Fruit fly (Drosophila melanogaster): ENCODE data around the gene velo.

velo gene

DNA sequence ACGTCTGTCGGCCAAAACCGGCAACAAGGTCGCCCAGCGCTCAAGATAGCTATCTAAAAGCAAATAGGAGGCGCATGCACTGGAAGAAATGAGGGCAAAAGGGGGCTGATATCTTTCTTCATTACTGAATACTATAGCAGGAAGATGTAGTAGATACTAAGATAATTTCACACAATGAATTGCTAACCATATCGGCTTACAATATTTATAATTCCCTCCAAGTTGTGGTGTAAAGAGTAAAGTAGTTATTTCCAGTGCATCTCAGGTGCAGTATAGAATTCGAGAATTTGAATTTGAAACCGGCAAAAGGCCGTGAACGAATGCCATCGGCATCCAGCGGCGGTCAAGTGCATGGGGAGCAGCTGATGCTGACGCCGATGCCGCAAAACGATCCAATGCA, 47.0 kb upstream of the velo start (continued):
- TF ChIP-seq Sox15 (GFP tag; optimal IDR thresholded peaks at IDR 0.05) (no peak), CG1621 (tag; optimal IDR thresholded peaks at IDR 0.05) (no peak), CG8119 (GFP tag; IDR thresholded peaks at IDR 0.05) (peak; percentile 54; the same call in 2 of the 3 replicates), CG10669 (GFP tag; optimal IDR thresholded peaks at IDR 0.05) (peak; percentile 43), Hr39 (GFP tag; optimal IDR thresholded peaks at IDR 0.05) (peak; percentile 17), Hr4 (GFP tag; optimal IDR thresholded peaks at IDR 0.05) (no peak), CG7368 (GFP tag; optimal IDR thresholded peaks at IDR 0.05) (no peak), CG15336 (GFP tag; IDR thresholded peaks at IDR 0.05) (peak; percentile 62), topi (GFP tag; optimal IDR thresholded peaks at IDR 0.05) (peak; percentile 24), cyc (GFP tag; optimal IDR thresholded peaks at IDR 0.05) (peak; percentile 43), CG9139 (GFP tag; optimal IDR thresholded peaks at IDR 0.05) (no peak), ss (GFP tag; optimal IDR thresholded peaks at IDR 0.05) (no peak), dsx (GFP tag; optimal IDR thresholded peaks at IDR 0.05; ENCODE audit: poor library complexity, severe bottlenecking) (no peak), eg (GFP tag; IDR thresholded peaks at IDR 0.05) (peak; percentile 81), CG6792 (GFP tag; optimal IDR thresholded peaks at IDR 0.05) (no peak), CG11762 (GFP tag; optimal IDR thresholded peaks at IDR 0.05; ENCODE audit: insufficient read depth) (peak; percentile 5)

DNA sequence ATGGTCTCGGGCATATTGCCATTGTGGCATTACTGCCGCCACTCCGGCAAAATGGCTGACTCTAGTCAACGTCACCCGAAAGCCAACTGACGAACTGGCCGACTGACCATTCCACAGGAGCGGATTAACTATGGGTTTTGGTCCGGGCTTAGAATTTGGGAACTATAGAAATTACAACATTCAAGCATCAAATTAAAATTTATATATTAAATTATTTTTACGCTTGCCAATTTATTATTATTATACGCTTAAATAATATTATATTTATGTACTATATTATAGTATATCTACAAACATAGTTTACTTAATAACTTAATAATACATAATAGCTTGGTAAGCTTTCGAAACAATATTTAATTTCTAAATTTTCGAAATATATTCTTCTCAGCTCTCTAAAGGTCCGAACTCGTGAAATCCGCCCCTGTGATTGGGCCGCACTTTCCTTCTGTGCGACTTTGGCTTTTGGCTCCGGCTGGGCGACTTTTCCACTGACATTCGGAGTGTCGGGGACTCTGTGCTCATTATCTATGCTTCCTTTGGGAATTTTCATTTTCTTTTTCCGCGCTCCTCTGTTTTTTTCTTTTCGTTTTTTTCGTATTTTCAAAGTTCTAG, 44.9 kb upstream of the velo start:
- TF ChIP-seq pdm3 (GFP tag; optimal IDR thresholded peaks at IDR 0.05), result no peak
- peak; percentile 43 for TF ChIP-seq Eip78C (GFP tag)
- no peak for TF ChIP-seq lz (GFP tag; optimal IDR thresholded peaks at IDR 0.05)
- no peak for TF ChIP-seq CG34406 (GFP tag; optimal IDR thresholded peaks at IDR 0.05)
- TF ChIP-seq svp (GFP tag), result no peak
- TF ChIP-seq Smox (GFP tag; optimal IDR thresholded peaks at IDR 0.05), result no peak
- TF ChIP-seq Gug (GFP tag; IDR thresholded peaks at IDR 0.05), result peak; percentile 8; the same call in 1 of the 2 replicates
- TF ChIP-seq eg (GFP tag; IDR thresholded peaks at IDR 0.05), result no peak
- no peak for TF ChIP-seq Blimp-1 (GFP tag; optimal IDR thresholded peaks at IDR 0.05)
- TF ChIP-seq CG16779 (tag; optimal IDR thresholded peaks at IDR 0.05), result no peak
- no peak for TF ChIP-seq CG9139 (GFP tag; optimal IDR thresholded peaks at IDR 0.05)
- no peak for TF ChIP-seq CG1621 (tag; optimal IDR thresholded peaks at IDR 0.05)
- peak; percentile 2 for TF ChIP-seq CG3032 (tag; optimal IDR thresholded peaks at IDR 0.05)
- TF ChIP-seq net (GFP tag; optimal IDR thresholded peaks at IDR 0.05), result no peak
- peak; percentile 30 for TF ChIP-seq CG10631 (GFP tag; optimal IDR thresholded peaks at IDR 0.05)
- TF ChIP-seq CG32006 (GFP tag; optimal IDR thresholded peaks at IDR 0.05), result peak; percentile 51
- no peak for TF ChIP-seq Sox14 (GFP tag; optimal IDR thresholded peaks at IDR 0.05)
- no peak for TF ChIP-seq CG7368 (GFP tag; optimal IDR thresholded peaks at IDR 0.05)

DNA sequence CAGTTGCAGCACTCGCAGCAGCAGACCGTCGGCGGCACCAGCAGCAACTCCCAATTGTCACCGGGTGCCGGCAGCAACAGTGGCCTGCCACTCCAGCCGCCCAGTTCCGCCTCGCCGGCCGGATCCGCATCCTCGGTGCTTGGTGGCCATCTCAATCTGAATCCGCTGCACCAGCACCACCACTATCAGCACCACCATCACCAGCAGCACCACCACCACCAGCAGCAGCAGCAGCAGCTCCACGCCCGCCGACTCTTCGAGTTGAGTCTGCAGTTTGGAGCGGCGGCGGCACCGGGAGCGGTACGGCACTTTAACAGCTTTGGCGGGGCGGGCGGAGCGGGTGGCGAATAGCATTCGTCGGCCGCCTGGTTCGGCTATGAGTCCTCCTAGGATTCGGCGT, 40.1 kb upstream of the velo start:
- TF ChIP-seq CG6276 (GFP tag; optimal IDR thresholded peaks at IDR 0.05), result no peak

DNA sequence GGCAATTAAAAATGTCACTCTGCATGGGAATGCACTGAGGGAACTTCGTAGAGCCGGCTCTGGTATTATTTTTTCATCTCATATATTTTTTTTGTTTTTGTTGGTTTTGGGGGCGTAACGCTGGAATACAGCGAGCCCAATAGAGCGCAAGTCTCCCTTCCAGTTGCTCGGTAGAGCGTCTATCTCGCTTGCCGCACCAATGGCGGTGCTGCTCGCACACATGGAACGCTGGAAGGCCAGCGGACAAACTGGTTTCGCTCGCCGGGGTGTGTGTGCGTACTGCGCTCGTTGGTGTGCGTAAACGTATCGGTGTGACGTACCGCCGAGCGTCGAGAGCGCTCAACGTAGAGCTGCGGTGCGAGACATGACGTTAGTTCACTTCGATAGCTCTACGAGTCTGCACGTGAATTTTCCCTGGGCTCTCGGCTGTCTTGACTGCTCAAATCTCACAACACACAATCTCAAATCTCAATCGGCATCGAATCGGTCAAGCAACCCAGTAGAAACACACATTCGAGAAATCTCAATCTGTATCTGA, 37.3 kb upstream of the velo start, which contains the start of gene vvl:
vvl (plus strand) TSS at position 371 of the 538 bp plus-strand sequence.
- TF ChIP-seq CG3032 (tag; optimal IDR thresholded peaks at IDR 0.05) (peak; percentile 6), CG8632 (GFP tag; optimal IDR thresholded peaks at IDR 0.05) (no peak), CG10631 (GFP tag; optimal IDR thresholded peaks at IDR 0.05) (no peak), ss (GFP tag; optimal IDR thresholded peaks at IDR 0.05) (peak; percentile 53 to 69), Met (GFP tag; optimal IDR thresholded peaks at IDR 0.05) (no peak), CG6163 (GFP tag; IDR thresholded peaks at IDR 0.05) (peak; percentile 64), esn (GFP tag; optimal IDR thresholded peaks at IDR 0.05) (peak; percentile 5), svp (GFP tag) (no peak), Ets96B (tag; optimal IDR thresholded peaks at IDR 0.05) (peak; percentile 7), spab (GFP tag; optimal IDR thresholded peaks at IDR 0.05) (peak; percentile 2), CG10669 (GFP tag; optimal IDR thresholded peaks at IDR 0.05) (peak; percentile 10), CG8319 (GFP tag; optimal IDR thresholded peaks at IDR 0.05) (peak; percentile 7), CG1621 (tag; optimal IDR thresholded peaks at IDR 0.05) (peak; percentile 13), CG15336 (GFP tag; IDR thresholded peaks at IDR 0.05) (peak; percentile 32; the same call in 1 of the 2 replicates), CG3919 (GFP tag; optimal IDR thresholded peaks at IDR 0.05) (peak; percentile 12), CG6854 (GFP tag; optimal IDR thresholded peaks at IDR 0.05) (no peak), fd59A (GFP tag; optimal IDR thresholded peaks at IDR 0.05) (no peak), eg (GFP tag; IDR thresholded peaks at IDR 0.05) (peak; percentile 80), CG6808 (GFP tag; optimal IDR thresholded peaks at IDR 0.05) (peak; percentile 43)

All from whole organism, prepupa.